Worm (Caenorhabditis elegans): Measurements from ENCODE around the gene clec-158.

DNA sequence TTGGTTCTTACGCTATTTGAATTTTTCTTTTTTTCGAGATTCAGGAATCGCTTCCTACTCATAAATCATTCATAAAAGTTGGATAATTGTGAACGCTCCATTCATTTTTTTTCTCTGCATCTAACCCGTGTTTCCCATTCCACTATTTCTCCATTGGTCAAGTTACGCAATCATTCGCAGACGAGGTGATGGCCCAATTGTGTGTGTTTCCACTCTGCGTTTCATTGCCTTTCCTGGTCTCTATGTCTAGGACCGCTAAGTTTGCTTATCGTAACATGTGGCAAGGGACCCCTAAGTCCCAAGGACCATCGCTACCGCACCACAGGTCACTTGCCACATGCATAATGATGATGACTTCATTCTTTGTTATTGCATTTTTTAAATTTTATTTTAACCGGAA, 33.2 kb downstream of the clec-158 start:
- TF ChIP-seq unc-62 (GFP tag; optimal IDR thresholded peaks at IDR 0.05), result no peak
- no peak for TF ChIP-seq ztf-11 (tag; optimal IDR thresholded peaks at IDR 0.05)

Measured in whole organism, mixed stage, embryonic.